Fruit fly (Drosophila melanogaster): ENCODE measurements around the gene CG18628.

The CG18628 gene

dm6 chr3L:10675635-10676393, 36.3 kb downstream of the CG18628 start (continued):
- TF ChIP-seq CG8281 (tag; optimal IDR thresholded peaks at IDR 0.05) (no peak), en (GFP tag; optimal IDR thresholded peaks at IDR 0.05) (no peak), PHDP (tag; optimal IDR thresholded peaks at IDR 0.05) (no peak), CG2199 (GFP tag; IDR thresholded peaks at IDR 0.05) (0 out of 3 replicates have a peak, but pooled peaks have one; percentile 61), exex (tag; optimal IDR thresholded peaks at IDR 0.05) (peak; percentile 13), CG10543 (GFP tag; optimal IDR thresholded peaks at IDR 0.05) (no peak), CG3726 (GFP tag; IDR thresholded peaks at IDR 0.05) (no peak), CG8359 (GFP tag; optimal IDR thresholded peaks at IDR 0.05; ENCODE audit: borderline replicate concordance) (no peak), Adf1 (GFP tag; IDR thresholded peaks at IDR 0.05) (no peak; the same call in 1 of the 2 replicates), sqz (GFP tag; optimal IDR thresholded peaks at IDR 0.05) (peak; percentile 96), ERR (GFP tag; optimal IDR thresholded peaks at IDR 0.05) (no peak), CG11560 (tag; IDR thresholded peaks at IDR 0.05) (no peak), CG9876 (GFP tag; optimal IDR thresholded peaks at IDR 0.05) (no peak), Med (GFP tag) (peak; percentile 27), salm (tag; optimal IDR thresholded peaks at IDR 0.05) (no peak), CG18599 (GFP tag; optimal IDR thresholded peaks at IDR 0.05) (peak; percentile 9), wek (GFP tag; optimal IDR thresholded peaks at IDR 0.05) (no peak), Hr3 (GFP tag; optimal IDR thresholded peaks at IDR 0.05) (no peak), sd (tag; optimal IDR thresholded peaks at IDR 0.05) (peak; percentile 12), HLH3B (GFP tag; IDR thresholded peaks at IDR 0.05) (no peak), ranshi (GFP tag; IDR thresholded peaks at IDR 0.05) (no peak), her (GFP tag; optimal IDR thresholded peaks at IDR 0.05) (no peak), sc (optimal IDR thresholded peaks at IDR 0.05) (no peak), sc (GFP tag; optimal IDR thresholded peaks at IDR 0.05) (no peak), CG12071 (GFP tag; optimal IDR thresholded peaks at IDR 0.05) (no peak), Tbp (GFP tag; optimal IDR thresholded peaks at IDR 0.05) (no peak), CG30403 (GFP tag; optimal IDR thresholded peaks at IDR 0.05) (no peak), CG7556 (GFP tag; optimal IDR thresholded peaks at IDR 0.05) (no peak), Rfx (GFP tag; IDR thresholded peaks at IDR 0.05) (no peak), Xrp1 (GFP tag; IDR thresholded peaks at IDR 0.05) (no peak), CG6765 (GFP tag; optimal IDR thresholded peaks at IDR 0.05) (no peak), CG18764 (GFP tag; optimal IDR thresholded peaks at IDR 0.05) (no peak), CG8924 (tag; optimal IDR thresholded peaks at IDR 0.05) (no peak), CG4730 (GFP tag; IDR thresholded peaks at IDR 0.05) (no peak), tin (GFP tag; optimal IDR thresholded peaks at IDR 0.05) (no peak), vvl (GFP tag; IDR thresholded peaks at IDR 0.05) (no peak), CG31224 (GFP tag; IDR thresholded peaks at IDR 0.05) (no peak), CG15601 (tag; optimal IDR thresholded peaks at IDR 0.05) (no peak), Drgx (GFP tag; IDR thresholded peaks at IDR 0.05) (peak; percentile 84), GATAe (GFP tag; conservative IDR thresholded peaks at IDR 0.05) (no peak), CG5180 (GFP tag; optimal IDR thresholded peaks at IDR 0.05) (no peak), CG12299 (tag; optimal IDR thresholded peaks at IDR 0.05) (no peak), bsh (GFP tag; optimal IDR thresholded peaks at IDR 0.05) (peak in 1 of 2 experiments; percentile 52), tll (GFP tag; optimal IDR thresholded peaks at IDR 0.05) (no peak), zfh2 (GFP tag; optimal IDR thresholded peaks at IDR 0.05) (no peak), nom (GFP tag; optimal IDR thresholded peaks at IDR 0.05) (peak; percentile 97), Mad (GFP tag; optimal IDR thresholded peaks at IDR 0.05) (no peak), CG7357 (GFP tag; IDR thresholded peaks at IDR 0.05) (no peak), Antp (GFP tag; optimal IDR thresholded peaks at IDR 0.05) (no peak), al (GFP tag; IDR thresholded peaks at IDR 0.05) (no peak)
